Fruit fly (Drosophila melanogaster): Measurements from ENCODE around the gene CG5800.

The CG5800 gene

DNA sequence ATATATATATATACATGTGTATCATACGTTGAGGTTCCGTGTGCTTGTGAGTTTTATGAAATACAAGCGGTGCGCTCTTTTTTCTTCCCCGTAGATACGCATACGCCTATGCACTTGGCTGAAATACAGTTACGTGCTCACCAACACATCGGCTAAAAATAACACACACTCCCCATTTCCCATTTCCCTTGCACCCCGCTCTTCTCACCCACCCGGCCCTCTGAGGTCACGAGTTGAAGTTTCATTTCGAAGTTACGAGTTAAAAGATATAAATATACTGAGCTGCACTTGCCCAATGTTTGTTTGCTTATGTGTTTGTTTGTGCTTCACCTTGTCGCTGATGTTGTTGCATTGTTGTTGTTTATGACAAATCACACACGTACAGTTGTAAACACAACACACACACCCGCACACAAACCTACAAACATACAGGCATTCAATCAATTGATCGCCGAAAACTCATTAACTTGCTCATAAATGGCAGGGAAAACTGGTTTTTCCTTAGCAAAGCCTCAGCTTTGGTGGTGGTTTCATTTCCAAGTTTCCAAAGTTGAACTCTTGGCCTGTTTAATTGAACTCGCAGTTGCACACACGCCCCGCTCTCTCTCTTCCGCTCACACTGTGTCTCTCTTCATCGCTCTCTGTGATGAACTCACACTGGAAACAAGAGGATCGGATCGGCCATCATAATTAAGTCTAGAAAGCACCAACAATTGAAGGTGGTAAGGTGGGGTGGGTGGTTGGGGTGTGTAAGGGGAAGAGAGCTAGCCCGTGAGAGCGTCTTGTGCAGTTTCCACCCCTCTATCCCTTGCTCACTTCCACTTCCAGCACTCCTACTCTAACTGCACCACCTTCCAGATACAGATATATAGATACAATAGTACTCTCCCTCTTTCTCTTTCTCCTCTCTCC is 22.4 kb downstream of the CG5800 start (continued):
- no peak for TF ChIP-seq phol (tag; optimal IDR thresholded peaks at IDR 0.05)
- TF ChIP-seq ase (GFP tag; IDR thresholded peaks at IDR 0.05): no peak
- no peak for TF ChIP-seq chif (GFP tag; optimal IDR thresholded peaks at IDR 0.05)
- no peak for TF ChIP-seq CG2712 (tag; optimal IDR thresholded peaks at IDR 0.05)
- 0 out of 3 replicates have a peak, but pooled peaks have one; percentile 32 for TF ChIP-seq so (GFP tag; IDR thresholded peaks at IDR 0.05)
- peak; percentile 3 for TF ChIP-seq CG12071 (GFP tag; optimal IDR thresholded peaks at IDR 0.05)
- no peak for TF ChIP-seq Mes4 (GFP tag; optimal IDR thresholded peaks at IDR 0.05)
- peak; percentile 92 for TF ChIP-seq crol (GFP tag; IDR thresholded peaks at IDR 0.05)
- peak; percentile 99 for TF ChIP-seq pros (GFP tag; optimal IDR thresholded peaks at IDR 0.05)
- TF ChIP-seq CG3838 (GFP tag; optimal IDR thresholded peaks at IDR 0.05): peak; percentile 12
- TF ChIP-seq Awh (GFP tag; IDR thresholded peaks at IDR 0.05): no peak
- TF ChIP-seq Drgx (GFP tag; IDR thresholded peaks at IDR 0.05): 0 out of 2 replicates have a peak, but pooled peaks have one; percentile 19
- TF ChIP-seq seq (GFP tag; IDR thresholded peaks at IDR 0.05): peak; percentile 80
- TF ChIP-seq CG12769 (tag; optimal IDR thresholded peaks at IDR 0.05): peak; percentile 66
- TF ChIP-seq CG12299 (tag; optimal IDR thresholded peaks at IDR 0.05): no peak
- TF ChIP-seq Trl (optimal IDR thresholded peaks at IDR 0.05): peak; percentile 86 to 94
- no peak for TF ChIP-seq Trl (GFP tag; optimal IDR thresholded peaks at IDR 0.05)
- no peak for TF ChIP-seq CG10267 (tag; optimal IDR thresholded peaks at IDR 0.05)
- no peak for TF ChIP-seq nerfin-1 (tag; optimal IDR thresholded peaks at IDR 0.05)
- TF ChIP-seq Stat92E (GFP tag; optimal IDR thresholded peaks at IDR 0.05): no peak
- TF ChIP-seq onecut (GFP tag; IDR thresholded peaks at IDR 0.05): 0 out of 2 replicates have a peak, but pooled peaks have one; percentile 5
- TF ChIP-seq oc (tag; optimal IDR thresholded peaks at IDR 0.05): peak; percentile 30
- no peak for TF ChIP-seq CG4328 (GFP tag; optimal IDR thresholded peaks at IDR 0.05)
- no peak for TF ChIP-seq Scr (GFP tag; IDR thresholded peaks at IDR 0.05; ENCODE audit: partially characterized antibody)
- TF ChIP-seq CG8944 (GFP tag; optimal IDR thresholded peaks at IDR 0.05): no peak

DNA sequence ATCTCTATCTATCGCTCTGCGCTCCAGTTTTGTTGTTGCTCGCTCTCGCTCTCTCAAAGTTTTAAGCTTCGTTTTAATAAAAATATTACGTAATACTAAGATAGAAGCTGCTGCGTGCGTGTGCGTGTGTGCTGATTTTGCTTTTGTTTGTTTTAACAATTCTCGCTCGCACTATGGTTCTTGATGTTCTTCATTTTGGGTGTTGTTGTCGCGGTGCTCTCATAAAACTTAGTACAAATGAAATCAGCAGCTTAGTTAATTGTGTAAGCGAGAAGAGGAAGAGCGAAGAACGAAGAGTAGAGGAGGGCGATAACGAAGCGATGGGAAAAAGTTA is 23.0 kb downstream of the CG5800 start:
- peak; percentile 51 for TF ChIP-seq Med (GFP tag)
- no peak for TF ChIP-seq NFAT (GFP tag; IDR thresholded peaks at IDR 0.05)
- TF ChIP-seq Sry-δ (GFP tag; optimal IDR thresholded peaks at IDR 0.05): no peak
- peak; percentile 7 for TF ChIP-seq CG15514 (GFP tag; optimal IDR thresholded peaks at IDR 0.05)
- no peak for TF ChIP-seq CG34224 (GFP tag; IDR thresholded peaks at IDR 0.05; ENCODE audit: partially characterized antibody)
- TF ChIP-seq CG4730 (GFP tag; IDR thresholded peaks at IDR 0.05): no peak
- TF ChIP-seq CkIIα-i1 (GFP tag; IDR thresholded peaks at IDR 0.05): no peak
- no peak for TF ChIP-seq hb (GFP tag; IDR thresholded peaks at IDR 0.05; ENCODE audit: partially characterized antibody)
- peak; percentile 33 for TF ChIP-seq sens (GFP tag)
- TF ChIP-seq p53 (GFP tag; optimal IDR thresholded peaks at IDR 0.05): no peak
- peak; percentile 9 for TF ChIP-seq sug (tag; optimal IDR thresholded peaks at IDR 0.05)
- TF ChIP-seq insv (GFP tag; optimal IDR thresholded peaks at IDR 0.05): no peak
- no peak for TF ChIP-seq CG6813 (GFP tag; optimal IDR thresholded peaks at IDR 0.05)
- TF ChIP-seq Pdp1 (GFP tag; optimal IDR thresholded peaks at IDR 0.05): peak in 1 of 2 experiments; percentile 98
- no peak for TF ChIP-seq Stat92E (GFP tag; optimal IDR thresholded peaks at IDR 0.05)
- no peak for TF ChIP-seq mld (GFP tag; IDR thresholded peaks at IDR 0.05; ENCODE audit: partially characterized antibody)
- TF ChIP-seq her (GFP tag; optimal IDR thresholded peaks at IDR 0.05): no peak
- no peak for TF ChIP-seq Blimp-1 (GFP tag; optimal IDR thresholded peaks at IDR 0.05)
- no peak for TF ChIP-seq CG8359 (GFP tag; optimal IDR thresholded peaks at IDR 0.05; ENCODE audit: borderline replicate concordance)
- peak; percentile 27 for TF ChIP-seq CG8924 (tag; optimal IDR thresholded peaks at IDR 0.05)
- no peak for TF ChIP-seq ranshi (GFP tag; IDR thresholded peaks at IDR 0.05)
- no peak for TF ChIP-seq CG8388 (GFP tag; optimal IDR thresholded peaks at IDR 0.05)
- TF ChIP-seq Adf1 (GFP tag; IDR thresholded peaks at IDR 0.05): no peak
- TF ChIP-seq ato (GFP tag; IDR thresholded peaks at IDR 0.05; ENCODE audit: partially characterized antibody): no peak
- no peak for TF ChIP-seq CG11085 (GFP tag; IDR thresholded peaks at IDR 0.05)
